Fruit fly (Drosophila melanogaster): ENCODE data around the gene Mal-B1.

Mal-B1 gene

dm6 chr2L:11878812-11879328 lies 31.8 kb downstream of the Mal-B1 start:
- TF ChIP-seq noc (tag; optimal IDR thresholded peaks at IDR 0.05) = no peak

dm6 chr2L:11893269-11893668 lies 46.2 kb downstream of the Mal-B1 start:
- no peak for TF ChIP-seq noc (tag; optimal IDR thresholded peaks at IDR 0.05)

All from whole organism, larva.